Worm (Caenorhabditis elegans): ENCODE results near the gene F55H2.5.

Gene F55H2.5

DNA sequence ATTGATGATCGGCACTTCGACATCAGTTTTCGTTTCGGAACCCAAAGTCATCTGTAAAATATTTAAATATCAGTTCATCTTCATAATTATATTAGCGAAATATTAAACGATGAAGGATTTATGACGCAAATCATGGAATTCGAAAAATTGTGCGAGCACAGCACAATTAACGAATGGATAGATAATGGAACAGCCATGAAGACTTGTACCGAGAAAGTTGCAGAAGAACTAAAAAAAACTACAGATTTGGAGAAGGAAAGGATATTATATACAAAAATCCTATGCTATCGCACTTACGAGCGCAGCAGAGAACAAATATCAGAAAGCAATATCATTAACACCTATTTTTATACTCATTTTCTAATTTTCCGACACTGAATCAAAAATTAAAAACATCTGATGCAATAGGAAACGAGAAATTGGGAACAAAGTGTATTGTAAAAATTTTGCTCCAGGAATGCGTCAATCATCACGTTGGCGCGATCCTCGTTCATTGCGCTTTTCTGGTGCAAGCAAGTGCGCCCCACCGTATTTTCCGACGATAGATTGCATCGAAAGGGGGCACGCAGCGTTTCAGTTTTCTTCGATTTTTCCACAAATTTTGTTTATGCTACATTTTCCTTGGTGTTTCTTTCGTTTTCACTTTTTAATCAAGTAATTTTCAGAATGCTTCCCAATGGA, 10.3 kb downstream of the F55H2.5 start, which contains the start of the genes clu-1 and prp-40:
Gene clu-1 (minus strand): TSS at position 51 of the 681 bp plus-strand sequence.
Gene prp-40 (plus strand): TSS at position 666 of the 681 bp plus-strand sequence.
- no peak for TF ChIP-seq unc-62 (GFP tag; optimal IDR thresholded peaks at IDR 0.05)

DNA sequence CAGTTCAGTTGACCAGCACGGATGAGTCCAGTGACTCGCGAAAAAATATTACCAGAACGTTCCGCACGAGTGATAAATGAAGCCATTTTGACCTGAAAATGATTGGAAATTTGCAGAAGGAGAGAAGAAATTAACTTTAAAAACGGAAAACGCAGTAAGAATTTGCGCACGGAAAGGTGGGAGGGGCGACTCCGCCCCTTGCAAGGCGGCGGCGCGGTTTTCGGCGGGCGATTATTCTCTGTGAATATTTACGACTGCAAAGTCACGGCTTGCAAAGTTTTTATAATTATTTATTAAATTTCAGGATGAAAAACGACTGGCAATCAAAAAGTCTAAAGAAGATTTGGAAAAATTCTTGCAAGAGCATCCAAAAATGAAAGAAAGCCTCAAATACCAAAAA, 12.3 kb downstream of the F55H2.5 start, which contains the start of gene mrps-23:
Gene mrps-23 (minus strand): TSS at position 92 of the 400 bp plus-strand sequence.
- TF ChIP-seq unc-62 (GFP tag; optimal IDR thresholded peaks at IDR 0.05), result no peak

DNA sequence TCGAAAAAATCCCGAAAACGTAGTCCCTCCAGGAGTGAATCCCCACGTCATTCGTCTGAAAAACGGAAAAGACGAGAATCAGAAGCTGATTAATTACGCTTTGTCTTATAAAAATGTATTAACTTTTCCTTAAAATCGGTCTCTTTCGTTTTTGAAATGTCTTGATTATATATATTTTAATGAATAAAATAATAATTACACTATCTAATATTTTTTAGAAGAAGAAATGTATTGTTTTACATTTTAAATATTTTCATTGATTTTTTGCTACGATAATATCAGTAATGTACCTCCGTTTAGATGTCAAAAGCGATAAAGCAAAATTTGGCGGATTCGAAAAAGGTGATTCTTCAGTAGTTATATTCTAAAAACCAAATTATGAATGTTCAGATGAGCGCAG, 14.0 kb downstream of the F55H2.5 start, which contains the start of gene trpp-3:
Gene trpp-3 (plus strand): TSS at position 301 of the 400 bp plus-strand sequence.
- no peak for TF ChIP-seq unc-62 (GFP tag; optimal IDR thresholded peaks at IDR 0.05)

DNA sequence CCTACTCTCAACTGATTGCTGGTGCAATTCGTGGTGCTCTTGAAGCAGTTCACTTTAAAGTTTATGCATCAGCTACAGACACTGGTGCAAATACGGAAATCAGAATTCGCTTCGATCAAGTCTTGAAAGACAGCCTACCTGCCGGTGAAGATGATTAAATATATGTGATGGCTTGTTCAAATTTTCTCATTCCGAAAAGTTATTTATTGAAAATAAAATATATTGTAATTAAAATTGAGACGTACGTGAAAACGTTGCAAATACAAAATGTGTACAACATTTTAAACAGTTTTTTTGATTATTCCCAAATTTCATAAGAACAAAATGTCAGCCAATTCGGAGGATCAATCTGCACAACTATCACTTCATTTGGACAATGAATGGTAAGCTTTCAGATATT, 15.6 kb downstream of the F55H2.5 start, which contains the start of gene ZK1098.6:
Gene ZK1098.6 (plus strand): TSS at position 301 of the 400 bp plus-strand sequence.
- no peak for TF ChIP-seq unc-62 (GFP tag; optimal IDR thresholded peaks at IDR 0.05)

DNA sequence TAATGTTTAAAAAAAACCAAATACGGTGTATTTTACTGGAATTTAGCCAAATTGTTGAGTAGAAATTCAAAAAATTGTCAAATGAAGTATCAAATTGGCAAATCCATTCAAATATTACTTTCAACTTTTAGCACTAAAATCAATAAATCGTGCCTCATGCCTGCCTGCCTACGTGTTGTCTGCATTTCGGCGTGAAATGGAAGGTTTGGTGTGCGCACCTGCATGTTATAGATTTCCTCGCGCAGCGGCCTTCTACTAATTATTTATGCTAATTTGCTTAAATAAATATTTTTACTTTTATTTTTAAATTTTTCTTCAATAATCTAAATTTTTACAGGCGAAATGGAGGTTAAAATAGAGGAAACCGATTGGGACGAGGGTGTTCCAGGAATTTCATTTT, 17.6 kb downstream of the F55H2.5 start, which contains the start of gene ZK1098.2:
Gene ZK1098.2 (plus strand): TSS at position 336 of the 400 bp plus-strand sequence.
- no peak for TF ChIP-seq unc-62 (GFP tag; optimal IDR thresholded peaks at IDR 0.05)

DNA sequence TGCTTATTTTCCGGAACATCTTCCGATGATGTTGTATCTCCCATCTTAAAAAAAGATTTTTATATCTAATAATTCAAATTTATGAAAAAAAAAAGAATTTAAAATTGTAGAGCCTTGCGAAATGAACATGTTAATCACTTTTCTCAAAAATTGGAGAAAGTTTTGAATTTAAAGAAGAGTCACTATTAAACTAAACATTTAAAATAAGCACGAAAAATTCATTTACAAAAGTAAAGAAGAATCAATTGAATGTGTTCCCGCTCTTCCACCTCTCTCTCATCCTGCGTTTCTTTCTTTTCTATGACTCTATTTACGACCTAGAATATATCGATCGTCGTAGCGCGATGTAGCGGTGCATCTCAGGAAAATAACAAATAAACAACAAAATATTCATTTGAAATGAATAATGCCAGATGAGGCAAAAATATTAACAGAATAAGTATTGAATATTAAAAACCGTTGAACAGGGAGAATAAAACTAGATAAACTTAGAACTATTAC, 27.4 kb downstream of the F55H2.5 start, which contains the start of gene ZK1098.3:
Gene ZK1098.3 (minus strand): TSS at position 51 of the 501 bp plus-strand sequence.
- TF ChIP-seq unc-62 (GFP tag; optimal IDR thresholded peaks at IDR 0.05), result no peak

DNA sequence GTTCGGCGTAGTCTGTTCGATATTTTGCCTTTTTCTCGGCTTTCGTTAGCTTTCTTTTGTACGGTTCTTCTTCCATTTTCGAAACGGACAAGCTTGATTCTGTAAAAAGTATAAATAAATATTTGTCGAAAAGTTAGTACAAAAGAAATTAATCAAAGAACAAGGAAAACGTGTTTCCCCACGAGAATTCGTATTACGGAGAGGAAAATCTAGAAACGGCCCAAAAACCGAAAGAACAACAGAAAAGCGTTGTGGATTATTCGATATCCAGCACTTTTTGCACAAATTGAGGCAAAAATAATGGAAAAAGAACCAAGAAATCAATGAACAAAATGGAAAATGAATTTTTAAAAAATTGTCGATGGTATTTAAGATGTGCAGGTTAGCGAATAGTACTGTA, 31.0 kb downstream of the F55H2.5 start, which contains the start of gene mut-7:
Gene mut-7 (minus strand): TSS at position 101 of the 400 bp plus-strand sequence.
- TF ChIP-seq unc-62 (GFP tag; optimal IDR thresholded peaks at IDR 0.05), result no peak

DNA sequence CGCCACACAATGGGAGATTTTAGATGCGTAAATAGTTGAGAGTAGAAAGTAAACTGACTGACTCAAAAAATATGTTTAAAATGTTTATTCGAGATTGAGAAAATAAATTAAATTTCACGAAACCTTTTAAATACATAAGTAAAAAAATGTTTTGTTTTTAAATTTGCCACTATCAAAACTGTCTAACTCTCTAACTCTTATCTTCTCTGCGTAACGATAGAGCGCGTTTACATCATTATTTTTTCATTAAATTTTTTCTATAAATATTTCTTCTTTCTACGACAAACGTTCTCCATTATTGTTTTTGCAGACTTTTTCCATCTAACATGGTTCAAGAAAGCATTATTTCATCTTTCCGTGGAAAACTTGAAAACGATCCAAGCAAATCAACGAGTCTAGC, 31.5 kb downstream of the F55H2.5 start, which contains the start of gene eif-2Balpha:
Gene eif-2Balpha (plus strand): TSS at position 304 of the 400 bp plus-strand sequence.
- no peak for TF ChIP-seq unc-62 (GFP tag; optimal IDR thresholded peaks at IDR 0.05)

DNA sequence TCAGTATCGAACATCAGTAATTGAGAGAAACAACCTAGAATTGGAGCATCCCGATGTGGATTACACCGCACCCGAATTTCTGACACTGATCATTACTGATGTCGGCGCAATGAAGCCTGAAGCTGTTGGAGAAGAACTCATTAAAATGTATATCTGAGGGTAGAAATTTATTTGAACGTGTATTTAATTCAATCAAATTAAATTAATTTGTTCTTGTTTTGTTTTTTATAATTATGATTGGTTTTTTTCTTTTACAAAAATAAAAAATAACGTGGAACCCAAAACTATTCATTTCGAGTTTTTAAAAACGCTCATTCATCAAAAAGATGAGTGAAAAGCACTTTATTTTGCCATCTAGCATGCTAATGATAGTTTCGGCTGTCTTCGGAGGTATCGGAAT, 32.9 kb downstream of the F55H2.5 start, which contains the start of gene ZK1098.9:
Gene ZK1098.9 (plus strand): TSS at position 301 of the 400 bp plus-strand sequence.
- no peak for TF ChIP-seq unc-62 (GFP tag; optimal IDR thresholded peaks at IDR 0.05)

DNA sequence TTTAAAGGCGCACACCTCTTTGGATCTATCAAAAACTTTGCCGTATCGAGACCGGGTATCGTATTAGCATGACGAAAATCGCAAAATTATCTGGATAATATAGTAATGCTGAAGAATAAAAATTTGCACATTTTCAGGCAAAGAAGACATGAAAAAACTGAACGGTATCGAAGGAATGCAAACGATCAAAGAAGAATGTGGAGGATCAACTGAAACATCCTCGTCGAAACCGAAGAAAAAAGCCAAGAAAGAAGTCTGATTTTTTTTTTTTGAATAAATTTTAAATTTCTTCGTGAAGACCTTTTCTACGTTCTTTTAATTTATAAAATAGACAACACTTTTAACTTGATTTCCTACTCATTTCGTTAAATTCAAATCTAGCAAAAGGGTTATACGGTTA, 33.5 kb downstream of the F55H2.5 start, which contains the start of gene ZK1098.12:
Gene ZK1098.12 (plus strand): TSS at position 301 of the 400 bp plus-strand sequence.
- TF ChIP-seq unc-62 (GFP tag; optimal IDR thresholded peaks at IDR 0.05), result no peak

DNA sequence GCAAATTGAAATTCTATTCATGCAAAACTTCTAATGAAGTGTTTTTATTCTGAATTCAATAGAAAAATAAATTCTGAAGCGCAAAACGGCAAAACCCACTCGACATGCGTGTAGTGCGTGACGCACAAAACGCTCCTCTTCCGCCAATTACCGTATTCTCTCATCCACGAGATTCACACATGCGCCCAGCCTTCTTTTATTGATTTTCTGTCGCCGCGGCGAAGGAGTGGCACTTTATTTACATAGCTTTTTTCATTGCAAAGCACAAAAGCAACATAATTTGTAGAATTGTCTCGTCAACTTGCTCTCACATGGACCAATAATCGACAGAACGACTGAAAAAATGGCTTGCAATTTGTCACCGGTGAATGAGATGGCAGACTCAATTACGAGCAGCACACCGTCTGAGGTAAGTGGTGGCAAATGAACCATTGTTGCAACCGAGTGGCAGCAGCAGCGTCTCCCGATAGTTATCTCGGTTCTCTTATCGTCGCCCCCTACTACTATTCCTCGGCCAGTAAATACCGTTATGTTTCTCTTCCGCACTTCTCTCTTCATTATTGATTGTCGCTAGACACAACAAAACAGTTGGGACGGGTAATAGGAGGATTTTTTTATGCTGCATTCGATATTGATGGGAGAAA, 34.9 kb downstream of the F55H2.5 start, which contains the start of gene unc-16:
Gene unc-16 (plus strand): TSS at position 243 of the 644 bp plus-strand sequence.
- TF ChIP-seq unc-62 (GFP tag; optimal IDR thresholded peaks at IDR 0.05), result no peak

DNA sequence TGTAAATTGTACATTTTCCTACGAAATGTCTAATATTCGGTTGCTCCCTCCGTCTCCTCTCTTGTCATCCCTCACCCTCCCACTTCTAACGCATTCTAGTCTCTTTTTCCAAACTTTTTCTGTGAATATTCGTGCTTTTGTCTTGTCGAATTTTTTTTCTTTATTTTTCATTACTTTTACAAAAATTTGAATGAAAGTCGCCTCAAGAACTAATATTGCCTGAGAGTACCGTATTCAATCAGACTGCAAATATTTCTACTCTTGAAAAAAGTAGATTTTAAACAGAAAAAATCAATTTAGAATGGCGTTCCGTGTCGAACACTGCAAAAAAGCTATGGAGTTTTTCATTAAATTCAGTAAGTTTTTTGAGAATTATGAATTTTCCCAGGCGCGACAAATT, 45.0 kb downstream of the F55H2.5 start, which contains the start of gene ZK1098.11:
Gene ZK1098.11 (plus strand): TSS at position 301 of the 400 bp plus-strand sequence.
- no peak for TF ChIP-seq unc-62 (GFP tag; optimal IDR thresholded peaks at IDR 0.05)

DNA sequence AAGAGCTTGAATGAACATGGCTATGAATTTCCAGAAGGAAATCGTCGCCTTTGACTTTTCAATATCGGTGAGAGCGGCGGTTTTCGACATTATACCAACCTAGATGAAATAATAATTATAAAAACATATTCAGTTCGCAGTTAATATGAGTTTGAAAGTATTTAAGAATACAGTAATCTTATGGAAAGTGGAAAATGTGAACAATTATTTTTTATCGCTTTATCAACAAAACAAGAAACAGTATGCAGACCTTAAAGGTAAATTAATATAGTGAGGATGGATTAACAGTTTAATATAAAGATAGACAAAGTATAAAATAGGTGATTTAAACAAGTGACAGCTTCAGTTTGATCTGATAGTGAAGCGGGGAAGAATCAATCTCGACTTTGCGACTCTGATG, 47.2 kb downstream of the F55H2.5 start, which contains the start of gene C48B4.6:
Gene C48B4.6 (minus strand): TSS at position 101 of the 400 bp plus-strand sequence.
- TF ChIP-seq unc-62 (GFP tag; optimal IDR thresholded peaks at IDR 0.05), result no peak

DNA sequence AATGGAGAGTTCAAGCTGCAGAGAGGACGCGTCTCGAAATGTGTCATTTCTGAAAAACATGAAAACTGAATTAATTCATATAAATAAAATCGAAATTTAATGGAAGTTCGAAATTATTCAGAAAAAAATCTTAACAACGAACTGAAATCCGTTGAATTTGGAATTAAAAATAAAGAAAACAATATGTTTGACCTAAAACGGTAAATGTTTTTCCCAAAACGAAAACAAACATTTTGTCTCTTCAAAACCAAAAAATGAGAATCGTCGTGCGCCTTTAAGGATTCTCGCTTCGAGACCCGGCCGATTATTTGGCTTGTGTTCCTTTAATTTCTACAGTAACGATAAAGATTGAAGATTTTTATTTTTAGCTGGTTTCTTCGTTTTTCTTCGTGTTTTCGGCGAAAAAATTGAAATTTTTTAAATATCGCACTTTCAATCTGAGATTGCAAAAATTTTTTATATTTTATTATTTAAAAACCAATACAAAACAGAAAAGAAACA, 48.2 kb downstream of the F55H2.5 start, which contains the start of gene C48B4.7:
Gene C48B4.7 (minus strand): TSS at position 51 of the 501 bp plus-strand sequence.
- no peak for TF ChIP-seq unc-62 (GFP tag; optimal IDR thresholded peaks at IDR 0.05)

DNA sequence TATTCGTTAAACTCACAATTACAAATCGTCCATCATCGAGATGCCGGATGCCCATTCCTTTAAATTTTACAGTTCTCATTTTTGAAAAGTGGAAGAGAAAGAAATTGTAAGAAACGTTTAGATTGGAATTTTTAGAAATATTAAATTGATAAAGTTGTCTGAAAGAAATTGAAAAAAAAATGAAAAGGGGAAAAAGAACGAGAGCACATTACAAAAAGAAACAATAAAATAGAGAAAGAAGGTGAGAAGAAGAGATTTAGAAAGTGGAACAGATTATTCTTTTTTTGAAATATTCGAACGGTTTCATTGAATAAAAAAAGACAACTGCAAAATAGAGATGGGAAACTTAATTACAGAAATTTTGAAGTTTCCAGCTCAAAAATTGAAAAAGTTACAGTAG, 49.9 kb downstream of the F55H2.5 start, which contains the start of gene C48B4.8:
Gene C48B4.8 (minus strand): TSS at position 101 of the 400 bp plus-strand sequence.
- TF ChIP-seq unc-62 (GFP tag; optimal IDR thresholded peaks at IDR 0.05), result no peak

Measured in whole organism, dauer.